Worm (Caenorhabditis elegans): ENCODE data around the gene fbxa-48.
"Not testable (repeated sequence)": the region's sequence is repeated elsewhere in the genome, so short reads cannot be mapped to it uniquely, and the experiment has no call there.

fbxa-48 gene

ce11 chrIII:2271016-2271590 lies 872 bp downstream of the fbxa-48 start:
- TF ChIP-seq mcd-1 (GFP tag; IDR thresholded peaks at IDR 0.05), result peak; percentile 71; the same call in 1 of the 2 replicates

ce11 chrIII:2265986-2266701 lies 5.8 kb downstream of the fbxa-48 start, which contains the start of gene fbxa-9:
TSS of gene fbxa-9 (plus strand) at chrIII:2266651.
- TF ChIP-seq hrde-1 (tag; optimal IDR thresholded peaks at IDR 0.05; ENCODE audit: borderline replicate concordance), result no peak

DNA sequence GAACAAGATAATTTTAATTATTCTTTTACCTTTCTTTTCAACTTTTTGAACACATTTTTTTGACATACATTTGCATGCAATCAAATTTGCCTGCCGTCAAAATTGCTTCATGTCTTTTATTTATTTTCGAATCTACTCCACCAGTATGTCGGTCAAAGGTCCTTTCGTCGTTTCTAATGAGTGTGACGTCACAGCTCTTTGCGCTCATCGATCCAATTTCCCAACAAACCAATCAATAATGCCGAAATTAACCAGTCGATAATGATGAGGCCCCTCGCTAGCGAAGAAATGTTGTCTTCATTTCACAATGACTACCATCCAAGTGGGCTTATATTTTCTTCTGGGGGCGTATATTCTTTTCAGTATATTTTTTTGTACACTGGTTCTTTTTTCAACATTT lies 9.0 kb downstream of the fbxa-48 start, which contains the start of gene Y54F10BM.6:
Gene Y54F10BM.6 (plus strand): TSS at position 301 of the 400 bp plus-strand sequence.
- TF ChIP-seq hmg-1.2 (GFP tag; IDR thresholded peaks at IDR 0.05) (no peak), bed-2 (GFP tag; IDR thresholded peaks at IDR 0.05) (no peak), ceh-27 (GFP tag; optimal IDR thresholded peaks at IDR 0.05) (no peak), sea-2 (GFP tag; IDR thresholded peaks at IDR 0.05) (no peak), C06A6.2 (GFP tag; conservative IDR thresholded peaks at IDR 0.05) (no peak), madf-3 (GFP tag; IDR thresholded peaks at IDR 0.05) (no peak), ztf-22 (GFP tag; optimal IDR thresholded peaks at IDR 0.05) (no peak), F10E7.11 (tag; optimal IDR thresholded peaks at IDR 0.05) (no peak), nhr-27 (tag; optimal IDR thresholded peaks at IDR 0.05) (no peak), hrde-1 (tag; optimal IDR thresholded peaks at IDR 0.05; ENCODE audit: borderline replicate concordance) (no peak), ceh-91 (GFP tag; IDR thresholded peaks at IDR 0.05) (no peak), Y53F4B.3 (GFP tag; IDR thresholded peaks at IDR 0.05) (no peak)

- TF ChIP-seq lin-40 (tag; optimal IDR thresholded peaks at IDR 0.05); hlh-26 (GFP tag; conservative IDR thresholded peaks at IDR 0.05); ztf-3 (GFP tag; optimal IDR thresholded peaks at IDR 0.05): not testable (repeated sequence)
These were observed 10.6 kb downstream of the fbxa-48 start, which contains the start of gene fbxa-42 for ce11 chrIII:2261353-2261752. TSS of gene fbxa-42 (minus strand) at chrIII:2261453.

DNA sequence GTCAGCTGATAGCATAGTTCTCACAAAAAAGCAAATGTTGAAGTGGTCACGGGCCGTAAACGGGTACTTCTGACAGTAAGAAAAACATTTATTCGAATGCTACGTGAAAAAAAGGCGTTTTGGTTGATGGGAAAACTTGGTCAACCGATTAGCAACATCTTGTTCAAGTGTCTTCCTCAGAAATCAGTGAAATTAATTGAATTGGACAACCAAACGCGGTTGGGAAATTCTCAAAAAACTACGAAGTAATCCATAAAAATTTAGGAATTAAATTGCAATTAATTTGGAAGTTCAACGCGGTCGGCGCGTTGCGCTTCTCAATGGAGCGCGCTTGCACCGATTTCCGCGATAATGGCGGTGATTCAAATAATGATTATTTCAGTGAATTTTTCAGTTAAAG lies 12.6 kb downstream of the fbxa-48 start:
- TF ChIP-seq ets-4 (GFP tag; optimal IDR thresholded peaks at IDR 0.05) (no peak), tbx-9 (tag; optimal IDR thresholded peaks at IDR 0.05; ENCODE audit: borderline replicate concordance) (no peak), B0019.2 (GFP tag; conservative IDR thresholded peaks at IDR 0.05) (no peak), nhr-179 (tag; optimal IDR thresholded peaks at IDR 0.05) (no peak), him-1 (tag; optimal IDR thresholded peaks at IDR 0.05) (no peak), B0035.1 (tag; optimal IDR thresholded peaks at IDR 0.05) (no peak), ccch-3 (GFP tag; optimal IDR thresholded peaks at IDR 0.05) (no peak), ztf-28 (GFP tag; IDR thresholded peaks at IDR 0.05) (no peak), nhr-80 (tag; optimal IDR thresholded peaks at IDR 0.05) (no peak), mel-28 (tag; optimal IDR thresholded peaks at IDR 0.05; ENCODE audit: borderline replicate concordance) (no peak), nfya-2 (GFP tag; IDR thresholded peaks at IDR 0.05) (no peak)

DNA sequence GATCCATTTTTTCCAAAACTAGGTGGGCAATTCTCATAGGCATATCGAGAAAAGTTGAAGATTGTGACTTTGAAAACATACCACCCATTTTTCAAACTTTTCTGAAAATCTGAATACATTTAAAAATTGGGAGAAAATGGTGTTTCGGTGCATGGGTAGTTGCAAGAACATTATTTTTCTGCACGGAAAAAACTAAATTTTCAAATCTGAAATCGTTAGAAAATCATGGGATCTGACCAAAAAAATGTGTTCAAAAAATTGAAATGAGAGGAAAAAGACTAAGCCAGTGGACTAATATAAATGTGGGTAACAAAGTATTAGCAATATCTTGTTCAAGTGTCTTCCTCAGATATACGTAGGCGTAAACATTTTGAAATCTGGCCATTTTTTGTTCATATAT lies 13.1 kb downstream of the fbxa-48 start, which contains the start of gene fbxa-43:
Gene fbxa-43 (minus strand): TSS at position 101 of the 400 bp plus-strand sequence.
- no peak for TF ChIP-seq chd-7 (tag; optimal IDR thresholded peaks at IDR 0.05)
- TF ChIP-seq ceh-58 (GFP tag; IDR thresholded peaks at IDR 0.05), result no peak
- TF ChIP-seq hmg-20 (GFP tag; IDR thresholded peaks at IDR 0.05), result no peak
- TF ChIP-seq zim-3 (tag; optimal IDR thresholded peaks at IDR 0.05), result no peak
- TF ChIP-seq madf-8 (GFP tag; conservative IDR thresholded peaks at IDR 0.05), result no peak
- no peak for TF ChIP-seq him-1 (tag; optimal IDR thresholded peaks at IDR 0.05)
- TF ChIP-seq gei-17 (GFP tag; optimal IDR thresholded peaks at IDR 0.05), result no peak
- TF ChIP-seq Y53F4B.3 (GFP tag; IDR thresholded peaks at IDR 0.05), result no peak
- no peak for TF ChIP-seq rpc-1 (optimal IDR thresholded peaks at IDR 0.05)
- no peak for TF ChIP-seq rpc-1 (tag; optimal IDR thresholded peaks at IDR 0.05)
- no peak for TF ChIP-seq lsl-1 (GFP tag; optimal IDR thresholded peaks at IDR 0.05)
- TF ChIP-seq F37B4.10 (GFP tag; IDR thresholded peaks at IDR 0.05), result no peak
- TF ChIP-seq ztf-22 (GFP tag; optimal IDR thresholded peaks at IDR 0.05), result no peak
- TF ChIP-seq F49E8.2 (tag; optimal IDR thresholded peaks at IDR 0.05; ENCODE audit: insufficient read depth), result no peak
- TF ChIP-seq pha-4 (tag; optimal IDR thresholded peaks at IDR 0.05), result no peak
- no peak for TF ChIP-seq ceh-91 (GFP tag; IDR thresholded peaks at IDR 0.05)
